Worm (Caenorhabditis elegans) whole organism, midembryonic: Measurements from ENCODE around the gene unc-22.

Source experiments
- T22C8.4 ChIP-seq: fragments of 200-800 bp; sonication (Bioruptor generic); IDR thresholded peaks from 2 replicates; pipeline ENCODE4 v1.3.6; 2022; ENCODE audit warnings: missing genetic modification characterization, missing compliant biosample characterization
- cog-1 ChIP-seq: sonication (generic microtip); optimal IDR thresholded peaks from 2 replicates; lab custom pipeline; 2016; ENCODE audit warnings: missing genetic modification characterization, missing compliant biosample characterization
- flt-1 ChIP-seq: fragments of 200-800 bp; sonication (Bioruptor generic); IDR thresholded peaks from 2 replicates; pipeline ENCODE4 v1.3.6; 2022; ENCODE audit warnings: missing genetic modification characterization, missing compliant biosample characterization
- klf-2 ChIP-seq: fragments of 200-800 bp; sonication (Bioruptor generic); conservative IDR thresholded peaks from 2 replicates; pipeline ENCODE4 v1.3.6; 2022; ENCODE audit warnings: missing genetic modification reagents, missing genetic modification characterization, missing compliant biosample characterization
- med-1 ChIP-seq: sonication (generic microtip); optimal IDR thresholded peaks from 2 replicates; lab custom pipeline; 2017; ENCODE audit warnings: missing genetic modification characterization, mild to moderate bottlenecking, missing compliant biosample characterization, antibody characterized with exemption, missing genetic modification reagents; ENCODE audit not compliant: insufficient read depth
- ref-1 ChIP-seq: fragments of 200-800 bp; sonication (Bioruptor generic); conservative IDR thresholded peaks from 2 replicates; pipeline ENCODE4 v1.3.6; 2022; ENCODE audit warnings: missing genetic modification reagents, missing genetic modification characterization, missing compliant biosample characterization
- tab-1 ChIP-seq: fragments of 200-800 bp; sonication (Bioruptor generic); IDR thresholded peaks from 2 replicates; pipeline ENCODE4 v1.3.6; 2022; ENCODE audit warnings: missing genetic modification characterization, missing compliant biosample characterization
- ztf-23 ChIP-seq: fragments of 200-800 bp; sonication (Bioruptor generic); IDR thresholded peaks from 2 replicates; pipeline ENCODE4 v1.3.6; 2022; ENCODE audit warnings: missing genetic modification reagents, missing genetic modification characterization, missing compliant biosample characterization
- ztf-29 ChIP-seq: fragments of 200-800 bp; sonication (Bioruptor generic); IDR thresholded peaks from 2 replicates; pipeline ENCODE4 v1.3.6; 2022; ENCODE audit warnings: missing genetic modification reagents, missing genetic modification characterization, missing compliant biosample characterization

Gene unc-22

ce11 chrIV:12029722-12030182 lies 18.9 kb upstream of the unc-22 start, which contains the start of gene T12G3.11:
TSS of gene T12G3.11 (minus strand) at chrIV:12029772.
- TF ChIP-seq ztf-29 (no peak), klf-2 (GFP tag; lab: Robert Waterston, UW) (no peak), ref-1 (no peak), ztf-23 (no peak), tab-1 (GFP tag; lab: Robert Waterston, UW) (no peak), med-1 (GFP tag; lab: Kevin White, UChicago) (no peak), cog-1 (no peak), flt-1 (no peak), T22C8.4 (GFP tag; lab: Robert Waterston, UW) (no peak)

- no peak for TF ChIP-seq flt-1
- TF ChIP-seq ztf-23: no peak
- TF ChIP-seq cog-1: no peak
- TF ChIP-seq ref-1: no peak
- no peak for TF ChIP-seq ztf-29
- TF ChIP-seq T22C8.4 (GFP tag; lab: Robert Waterston, UW): no peak
- no peak for TF ChIP-seq tab-1 (GFP tag; lab: Robert Waterston, UW)
- TF ChIP-seq med-1 (GFP tag; lab: Kevin White, UChicago): no peak
- TF ChIP-seq klf-2 (GFP tag; lab: Robert Waterston, UW): no peak
Measured at ce11 chrIV:12029074-12029473, 18.3 kb upstream of the unc-22 start, which contains the start of gene tgn-38. TSS of gene tgn-38 (minus strand) at chrIV:12029174.

- TF ChIP-seq T22C8.4 (GFP tag; lab: Robert Waterston, UW) (no peak), tab-1 (GFP tag; lab: Robert Waterston, UW) (no peak), ztf-29 (no peak), ref-1 (no peak), cog-1 (no peak), flt-1 (no peak), klf-2 (GFP tag; lab: Robert Waterston, UW) (no peak), ztf-23 (no peak), med-1 (GFP tag; lab: Kevin White, UChicago) (no peak)
Measured at ce11 chrIV:12021360-12021759, 10.6 kb upstream of the unc-22 start.

- TF ChIP-seq cog-1: no peak
- no peak for TF ChIP-seq med-1 (GFP tag; lab: Kevin White, UChicago)
- no peak for TF ChIP-seq ref-1
Measured at ce11 chrIV:12018920-12019319, 8.1 kb upstream of the unc-22 start.

ce11 chrIV:12015586-12015985 lies 4.8 kb upstream of the unc-22 start, which contains the start of gene lips-6:
TSS of gene lips-6 (minus strand) at chrIV:12015686.
- no peak for TF ChIP-seq ztf-29
- TF ChIP-seq T22C8.4 (GFP tag; lab: Robert Waterston, UW): no peak
- TF ChIP-seq ref-1: no peak
- TF ChIP-seq flt-1: no peak
- no peak for TF ChIP-seq tab-1 (GFP tag; lab: Robert Waterston, UW)
- TF ChIP-seq med-1 (GFP tag; lab: Kevin White, UChicago): no peak
- TF ChIP-seq cog-1: no peak
- TF ChIP-seq ztf-23: no peak

ce11 chrIV:12013120-12013519 lies 2.3 kb upstream of the unc-22 start, which contains the start of gene spe-17:
TSS of gene spe-17 (plus strand) at chrIV:12013420.
- TF ChIP-seq klf-2 (GFP tag; lab: Robert Waterston, UW) (no peak), ref-1 (no peak), tab-1 (GFP tag; lab: Robert Waterston, UW) (no peak), T22C8.4 (GFP tag; lab: Robert Waterston, UW) (no peak), ztf-23 (no peak), ztf-29 (no peak), flt-1 (no peak), med-1 (GFP tag; lab: Kevin White, UChicago) (no peak), cog-1 (no peak)

ce11 chrIV:12012439-12013003 lies 1.7 kb upstream of the unc-22 start:
- TF ChIP-seq med-1 (GFP tag; lab: Kevin White, UChicago): no peak
- TF ChIP-seq klf-2 (GFP tag; lab: Robert Waterston, UW): no peak
- no peak for TF ChIP-seq ztf-23
- no peak for TF ChIP-seq ztf-29
- TF ChIP-seq cog-1: no peak

ce11 chrIV:12010377-12010776 lies 430 bp downstream of the unc-22 start:
- TF ChIP-seq ztf-23: no peak
- no peak for TF ChIP-seq cog-1
- no peak for TF ChIP-seq flt-1
- TF ChIP-seq tab-1 (GFP tag; lab: Robert Waterston, UW): no peak
- no peak for TF ChIP-seq T22C8.4 (GFP tag; lab: Robert Waterston, UW)
- TF ChIP-seq ztf-29: no peak
- TF ChIP-seq ref-1: no peak
- TF ChIP-seq med-1 (GFP tag; lab: Kevin White, UChicago): no peak
- TF ChIP-seq klf-2 (GFP tag; lab: Robert Waterston, UW): no peak

- no peak for TF ChIP-seq flt-1
- TF ChIP-seq ztf-23: no peak
- TF ChIP-seq klf-2 (GFP tag; lab: Robert Waterston, UW): no peak
- no peak for TF ChIP-seq ref-1
Measured at ce11 chrIV:12009046-12009674, 1.6 kb downstream of the unc-22 start.

ce11 chrIV:12005090-12005770 lies 5.6 kb downstream of the unc-22 start:
- TF ChIP-seq ztf-29: no peak
- TF ChIP-seq med-1 (GFP tag; lab: Kevin White, UChicago): no peak
- no peak for TF ChIP-seq ztf-23
- TF ChIP-seq cog-1: no peak
- no peak for TF ChIP-seq tab-1 (GFP tag; lab: Robert Waterston, UW)
- no peak for TF ChIP-seq ref-1
- TF ChIP-seq T22C8.4 (GFP tag; lab: Robert Waterston, UW): no peak
- TF ChIP-seq klf-2 (GFP tag; lab: Robert Waterston, UW): no peak
- TF ChIP-seq flt-1: no peak
